Fruit fly (Drosophila melanogaster) whole organism, prepupa: ENCODE results near the gene Nprl3.

ENCODE experiments used
- Blimp-1 ChIP-seq: fragments of 200-800 bp; sonication (Bioruptor generic); optimal IDR thresholded peaks from 3 replicates; lab custom pipeline; 2017; ENCODE audit warnings: missing biosample characterization, missing genetic modification characterization, mild to moderate bottlenecking, moderate library complexity, missing genetic modification reagents
- CG10631 ChIP-seq: fragments of 200-800 bp; sonication (Bioruptor generic); optimal IDR thresholded peaks from 2 replicates; lab custom pipeline; 2016; ENCODE audit warnings: missing biosample characterization, missing genetic modification characterization
- CG10669 ChIP-seq: fragments of 200-800 bp; sonication (Bioruptor generic); optimal IDR thresholded peaks from 3 replicates; lab custom pipeline; 2018; ENCODE audit warnings: missing biosample characterization, mild to moderate bottlenecking, missing genetic modification characterization, moderate library complexity
- CG11294 ChIP-seq: fragments of 200-800 bp; sonication (Bioruptor generic); IDR thresholded peaks from 2 replicates; pipeline ENCODE4 v1.3.6; 2022; ENCODE audit warnings: missing biosample characterization, missing genetic modification characterization
- CG11902 ChIP-seq: fragments of 200-800 bp; sonication (Bioruptor generic); optimal IDR thresholded peaks from 3 replicates; lab custom pipeline; 2016; ENCODE audit warnings: missing biosample characterization, missing genetic modification characterization
- CG15336 ChIP-seq: fragments of 200-800 bp; sonication (Bioruptor generic); IDR thresholded peaks from 2 replicates; pipeline ENCODE4 v1.3.6; 2022; ENCODE audit warnings: missing biosample characterization, missing genetic modification characterization
- CG16779 ChIP-seq: fragments of 200-800 bp; sonication (Bioruptor generic); optimal IDR thresholded peaks from 3 replicates; lab custom pipeline; 2017; ENCODE audit warnings: missing biosample characterization, mild to moderate bottlenecking, missing genetic modification characterization
- CG3032 ChIP-seq: fragments of 200-800 bp; optimal IDR thresholded peaks from 2 replicates; lab custom pipeline; 2019; ENCODE audit warnings: missing biosample characterization, mild to moderate bottlenecking, missing genetic modification characterization, moderate library complexity
- CG31627 ChIP-seq: fragments of 200-800 bp; sonication (Bioruptor generic); optimal IDR thresholded peaks from 3 replicates; lab custom pipeline; 2016; ENCODE audit warnings: missing biosample characterization, missing genetic modification characterization
- CG32006 ChIP-seq: fragments of 200-800 bp; sonication (Bioruptor generic); optimal IDR thresholded peaks from 3 replicates; lab custom pipeline; 2017; ENCODE audit warnings: missing biosample characterization, mild to moderate bottlenecking, missing genetic modification characterization
- CG34406 ChIP-seq: fragments of 200-800 bp; sonication (Bioruptor generic); optimal IDR thresholded peaks from 3 replicates; lab custom pipeline; 2016; ENCODE audit warnings: missing biosample characterization, missing genetic modification characterization
- CG6163 ChIP-seq: fragments of 200-800 bp; sonication (Bioruptor generic); IDR thresholded peaks from 3 replicates; pipeline ENCODE4 v1.3.6; 2022; ENCODE audit warnings: missing biosample characterization, missing genetic modification characterization
- CG6792 ChIP-seq: fragments of 200-800 bp; sonication (Bioruptor generic); optimal IDR thresholded peaks from 3 replicates; lab custom pipeline; 2016; ENCODE audit warnings: missing biosample characterization, missing genetic modification characterization
- CG6808 ChIP-seq: fragments of 200-800 bp; sonication (Bioruptor generic); optimal IDR thresholded peaks from 3 replicates; lab custom pipeline; 2017; ENCODE audit warnings: missing biosample characterization, missing genetic modification characterization, mild to moderate bottlenecking, moderate library complexity, missing genetic modification reagents
- CG6854 ChIP-seq: fragments of 200-800 bp; sonication (Bioruptor generic); optimal IDR thresholded peaks from 2 replicates; lab custom pipeline; 2017; ENCODE audit warnings: missing biosample characterization, mild to moderate bottlenecking, missing genetic modification characterization
- CG7368 ChIP-seq: fragments of 200-800 bp; sonication (Bioruptor generic); optimal IDR thresholded peaks from 3 replicates; lab custom pipeline; 2016; ENCODE audit warnings: missing biosample characterization, missing genetic modification characterization
- CG8119 ChIP-seq: fragments of 200-800 bp; sonication (Bioruptor generic); IDR thresholded peaks from 3 replicates; pipeline ENCODE4 v1.3.6; 2022; ENCODE audit warnings: missing biosample characterization, missing genetic modification characterization
- CG8319 ChIP-seq: fragments of 200-800 bp; sonication (Bioruptor generic); optimal IDR thresholded peaks from 3 replicates; lab custom pipeline; 2016; ENCODE audit warnings: missing biosample characterization, missing genetic modification characterization
- CG9139 ChIP-seq: fragments of 200-800 bp; sonication (Bioruptor generic); optimal IDR thresholded peaks from 3 replicates; lab custom pipeline; 2017; ENCODE audit warnings: missing biosample characterization, mild to moderate bottlenecking, missing genetic modification characterization
- Eip75B ChIP-seq: fragments of 200-800 bp; sonication (Bioruptor generic); optimal IDR thresholded peaks from 3 replicates; lab custom pipeline; 2016; ENCODE audit warnings: missing biosample characterization, missing genetic modification characterization
- Eip78C ChIP-seq: fragments of 200-800 bp; sonication (Bioruptor generic); peaks from one replicate; lab custom pipeline; 2016; ENCODE audit warnings: missing biosample characterization, missing genetic modification characterization
- Eip93F ChIP-seq: fragments of 200-800 bp; sonication (Bioruptor generic); optimal IDR thresholded peaks from 2 replicates; lab custom pipeline; 2016; ENCODE audit warnings: missing biosample characterization, mild to moderate bottlenecking, missing genetic modification characterization
- Ets21C ChIP-seq: fragments of 200-800 bp; sonication (Bioruptor generic); optimal IDR thresholded peaks from 3 replicates; lab custom pipeline; 2016; ENCODE audit warnings: missing biosample characterization, missing genetic modification characterization
- Ets96B ChIP-seq: fragments of 200-800 bp; optimal IDR thresholded peaks from 2 replicates; lab custom pipeline; 2019; ENCODE audit warnings: missing biosample characterization, mild to moderate bottlenecking, missing genetic modification characterization, moderate library complexity
- Gug ChIP-seq: fragments of 200-800 bp; sonication (Bioruptor generic); IDR thresholded peaks from 2 replicates; pipeline ENCODE4 v1.3.6; 2022; ENCODE audit warnings: missing biosample characterization, missing genetic modification characterization
- Hr39 ChIP-seq: fragments of 200-800 bp; sonication (Bioruptor generic); optimal IDR thresholded peaks from 2 replicates; lab custom pipeline; 2016; ENCODE audit warnings: missing biosample characterization, missing genetic modification characterization
- Hr4 ChIP-seq: fragments of 200-800 bp; sonication (Bioruptor generic); optimal IDR thresholded peaks from 3 replicates; lab custom pipeline; 2016; ENCODE audit warnings: missing biosample characterization, missing genetic modification characterization
- Met ChIP-seq: fragments of 200-800 bp; sonication (Bioruptor generic); optimal IDR thresholded peaks from 3 replicates; lab custom pipeline; 2016; ENCODE audit warnings: missing biosample characterization, missing genetic modification characterization
- OdsH ChIP-seq: fragments of 200-800 bp; sonication (Bioruptor generic); optimal IDR thresholded peaks from 3 replicates; lab custom pipeline; 2016; ENCODE audit warnings: missing biosample characterization, missing genetic modification characterization
- Sox102F ChIP-seq: fragments of 200-800 bp; sonication (Bioruptor generic); optimal IDR thresholded peaks from 2 replicates; lab custom pipeline; 2016; ENCODE audit warnings: missing biosample characterization, mild to moderate bottlenecking, missing genetic modification characterization
- Sox14 ChIP-seq: fragments of 200-800 bp; sonication (Bioruptor generic); optimal IDR thresholded peaks from 3 replicates; lab custom pipeline; 2016; ENCODE audit warnings: missing biosample characterization, missing genetic modification characterization
- Sox15 ChIP-seq: fragments of 200-800 bp; sonication (Bioruptor generic); optimal IDR thresholded peaks from 3 replicates; lab custom pipeline; 2016; ENCODE audit warnings: missing biosample characterization, missing genetic modification characterization
- achi ChIP-seq: fragments of 200-800 bp; sonication (Bioruptor generic); optimal IDR thresholded peaks from 3 replicates; lab custom pipeline; 2016; ENCODE audit warnings: missing biosample characterization, missing genetic modification characterization
- acj6 ChIP-seq: fragments of 200-800 bp; sonication (Bioruptor generic); optimal IDR thresholded peaks from 3 replicates; lab custom pipeline; 2016; ENCODE audit warnings: missing biosample characterization, missing genetic modification characterization
- cyc ChIP-seq: fragments of 200-800 bp; sonication (Bioruptor generic); optimal IDR thresholded peaks from 3 replicates; lab custom pipeline; 2016; ENCODE audit warnings: missing biosample characterization, missing genetic modification characterization
- dac ChIP-seq: fragments of 200-800 bp; sonication (Bioruptor generic); optimal IDR thresholded peaks from 2 replicates; lab custom pipeline; 2017; ENCODE audit warnings: missing biosample characterization, mild to moderate bottlenecking, missing genetic modification characterization
- dsx ChIP-seq: fragments of 200-800 bp; optimal IDR thresholded peaks from 3 replicates; lab custom pipeline; 2019; ENCODE audit warnings: missing biosample characterization, mild to moderate bottlenecking, missing genetic modification characterization, moderate library complexity; ENCODE audit not compliant: poor library complexity, severe bottlenecking
- eg ChIP-seq: fragments of 200-800 bp; sonication (Bioruptor generic); IDR thresholded peaks from 3 replicates; pipeline ENCODE4 v1.3.6; 2022; ENCODE audit warnings: missing biosample characterization, missing genetic modification characterization
- esn ChIP-seq: fragments of 200-800 bp; sonication (Bioruptor generic); optimal IDR thresholded peaks from 2 replicates; lab custom pipeline; 2016; ENCODE audit warnings: missing biosample characterization, mild to moderate bottlenecking, missing genetic modification characterization, moderate library complexity
- fd85E ChIP-seq: fragments of 200-800 bp; sonication (Bioruptor generic); optimal IDR thresholded peaks from 3 replicates; lab custom pipeline; 2016; ENCODE audit warnings: missing biosample characterization, missing genetic modification characterization
- fkh ChIP-seq: fragments of 200-800 bp; sonication (Bioruptor generic); optimal IDR thresholded peaks from 3 replicates; lab custom pipeline; 2017; ENCODE audit warnings: missing biosample characterization, mild to moderate bottlenecking, missing genetic modification characterization, moderate library complexity
- net ChIP-seq: fragments of 200-800 bp; sonication (Bioruptor generic); optimal IDR thresholded peaks from 3 replicates; lab custom pipeline; 2016; ENCODE audit warnings: missing biosample characterization, missing genetic modification characterization
- ss ChIP-seq, 2 experiments: fragments of 200-800 bp; sonication (Bioruptor generic); optimal IDR thresholded peaks; 2 replicates in 1 of 2; 3 replicates in 1 of 2; lab custom pipeline; 2017 to 2018; ENCODE audit warnings: mild to moderate bottlenecking in 2 of 2, missing biosample characterization in 2 of 2, missing genetic modification characterization in 2 of 2, moderate library complexity in 1 of 2
- svp ChIP-seq: fragments of 200-800 bp; sonication (Bioruptor generic); peaks from one replicate; lab custom pipeline; 2016; ENCODE audit warnings: missing biosample characterization, missing genetic modification characterization
- topi ChIP-seq: fragments of 200-800 bp; sonication (Bioruptor generic); optimal IDR thresholded peaks from 3 replicates; lab custom pipeline; 2016; ENCODE audit warnings: missing biosample characterization, missing genetic modification characterization
- vri ChIP-seq: fragments of 200-800 bp; sonication (Bioruptor generic); optimal IDR thresholded peaks from 3 replicates; lab custom pipeline; 2016; ENCODE audit warnings: missing biosample characterization, mild to moderate bottlenecking, missing genetic modification characterization

Nprl3 gene

DNA sequence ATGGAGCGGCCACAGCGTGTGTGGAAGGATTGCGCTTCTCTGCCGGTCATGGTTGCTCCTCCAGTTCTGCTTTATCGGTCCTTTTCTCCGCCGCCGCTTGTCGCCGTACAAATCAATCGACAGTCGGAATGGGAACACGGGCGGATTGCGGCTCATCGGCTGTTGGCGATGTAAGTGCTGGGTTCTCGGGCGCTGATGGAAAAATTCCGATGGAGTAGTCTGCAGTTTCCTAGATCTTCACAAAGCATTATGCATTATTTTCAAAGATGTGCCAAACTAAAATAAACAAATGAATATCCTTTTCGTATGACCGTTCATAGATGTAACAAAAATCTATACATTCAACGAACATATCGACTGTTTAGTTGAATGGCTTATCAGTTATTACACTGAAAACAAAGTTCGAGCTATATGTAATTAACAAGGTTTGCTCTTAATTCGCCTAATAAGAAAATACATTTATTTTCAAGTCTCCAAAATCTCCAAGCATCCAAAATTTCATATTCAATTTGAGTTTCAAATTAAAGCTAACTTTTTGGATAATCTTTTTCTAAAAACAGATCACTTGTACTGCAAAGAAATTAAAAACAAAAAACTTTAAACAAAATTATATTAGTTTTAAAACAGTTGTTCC lies 48.1 kb upstream of the Nprl3 start, which contains the start of gene Neurl4 (continued):
- TF ChIP-seq Gug (GFP tag; lab: Robert Waterston, UW), result peak; percentile 83
- TF ChIP-seq Hr39, result no peak
- TF ChIP-seq Blimp-1, result no peak
- TF ChIP-seq CG16779, result no peak
- no peak for TF ChIP-seq fd85E (GFP tag; lab: Kevin White, UChicago)
- peak; percentile 74 for TF ChIP-seq CG3032 (tag; lab: Kevin White, UChicago)
- peak; percentile 76 for TF ChIP-seq eg
- TF ChIP-seq Ets21C, result peak; percentile 68
- TF ChIP-seq CG6792 (GFP tag; lab: Kevin White, UChicago), result no peak
- TF ChIP-seq dsx, result no peak
- no peak for TF ChIP-seq esn (GFP tag; lab: Kevin White, UChicago)
- TF ChIP-seq Sox102F (GFP tag; lab: Kevin White, UChicago), result no peak
- peak; percentile 78 for TF ChIP-seq Ets96B
- peak; percentile 30 for TF ChIP-seq CG11902
- no peak for TF ChIP-seq dac (GFP tag; lab: Kevin White, UChicago)
- TF ChIP-seq CG8119 (GFP tag; lab: Robert Waterston, UW), result peak; percentile 75

DNA sequence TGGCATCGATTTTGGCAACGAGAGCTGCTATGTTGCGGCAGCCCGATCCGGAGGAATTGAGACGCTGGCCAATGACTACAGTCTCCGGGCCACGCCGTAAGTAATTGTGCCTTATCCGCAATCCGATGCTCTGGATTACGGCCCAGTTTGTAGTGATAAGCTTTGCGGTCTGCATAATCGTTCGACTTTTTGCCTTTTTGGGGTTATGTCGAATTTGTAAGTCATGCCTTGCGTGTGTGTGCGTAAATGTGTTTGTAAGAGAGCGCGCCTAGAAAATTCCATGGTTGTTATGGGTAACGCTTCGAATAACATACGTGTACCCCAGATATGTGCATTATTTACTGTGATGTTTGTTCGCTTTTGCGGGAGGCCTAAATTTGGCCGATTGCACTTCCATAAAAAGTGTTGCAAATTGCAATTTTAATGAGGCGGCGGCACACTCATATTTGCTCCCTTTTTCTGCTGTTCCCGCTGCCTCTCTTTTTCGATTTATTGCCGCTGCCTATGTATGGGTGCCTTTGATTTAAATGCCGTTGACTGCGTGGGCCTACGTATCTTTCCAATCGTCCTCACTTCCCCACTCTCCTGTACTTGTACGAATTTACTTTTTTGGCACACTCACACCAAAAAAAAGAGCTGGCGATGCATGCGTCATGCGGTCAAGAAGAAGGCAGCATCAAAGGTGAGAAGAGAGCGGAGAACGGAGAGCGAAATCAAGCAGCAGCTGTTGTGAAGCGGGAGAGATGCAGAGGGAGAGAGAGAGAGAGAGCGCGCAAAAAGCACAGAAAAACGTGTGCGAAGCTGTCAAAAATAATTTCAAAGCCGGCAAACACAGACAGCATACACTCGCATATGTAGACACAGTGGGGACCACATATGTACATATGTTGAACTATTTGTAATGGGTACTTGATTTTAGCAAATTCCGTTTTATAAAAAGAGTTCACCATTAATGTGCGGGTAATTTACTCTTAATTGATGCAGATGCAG lies 36.3 kb upstream of the Nprl3 start:
- TF ChIP-seq Sox14 (GFP tag; lab: Kevin White, UChicago) (no peak), CG15336 (GFP tag; lab: Robert Waterston, UW) (0 out of 2 replicates have a peak, but pooled peaks have one; percentile 17), CG7368 (GFP tag; lab: Kevin White, UChicago) (no peak), CG6808 (peak; percentile 6), Eip78C (peak; percentile 78), Hr4 (no peak), topi (GFP tag; lab: Kevin White, UChicago) (no peak), CG32006 (GFP tag; lab: Kevin White, UChicago) (no peak), cyc (GFP tag; lab: Kevin White, UChicago) (no peak), CG8119 (GFP tag; lab: Robert Waterston, UW) (peak; percentile 29; the same call in 2 of the 3 replicates), acj6 (GFP tag; lab: Kevin White, UChicago) (no peak), dac (GFP tag; lab: Kevin White, UChicago) (no peak), Ets21C (no peak), Sox102F (GFP tag; lab: Kevin White, UChicago) (no peak), vri (no peak), Met (no peak), CG6163 (GFP tag; lab: Robert Waterston, UW) (0 out of 3 replicates have a peak, but pooled peaks have one; percentile 33), CG6792 (GFP tag; lab: Kevin White, UChicago) (no peak), CG6854 (GFP tag; lab: Kevin White, UChicago) (peak; percentile 49), svp (GFP tag; lab: Kevin White, UChicago) (peak; percentile 93), CG34406 (no peak), Sox15 (GFP tag; lab: Kevin White, UChicago) (no peak), CG11294 (GFP tag; lab: Robert Waterston, UW) (peak; percentile 18; the same call in 1 of the 2 replicates), CG3032 (tag; lab: Kevin White, UChicago) (no peak), fkh (no peak), esn (GFP tag; lab: Kevin White, UChicago) (no peak), OdsH (no peak), fd85E (GFP tag; lab: Kevin White, UChicago) (no peak), CG10631 (GFP tag; lab: Kevin White, UChicago) (no peak), CG10669 (no peak), dsx (no peak), CG11902 (no peak), net (no peak), CG9139 (no peak), CG31627 (GFP tag; lab: Kevin White, UChicago) (peak; percentile 1), Eip93F (GFP tag; lab: Kevin White, UChicago) (no peak), ss (GFP tag; optimal IDR thresholded peaks at IDR 0.05; lab: Kevin White, UChicago) (peak in 1 of 2 experiments; percentile 25), Eip75B (no peak), Gug (GFP tag; lab: Robert Waterston, UW) (no peak), achi (peak; percentile 90), CG8319 (GFP tag; lab: Kevin White, UChicago) (no peak)
